Worm (Caenorhabditis elegans): ENCODE results near the gene srh-246.

DNA sequence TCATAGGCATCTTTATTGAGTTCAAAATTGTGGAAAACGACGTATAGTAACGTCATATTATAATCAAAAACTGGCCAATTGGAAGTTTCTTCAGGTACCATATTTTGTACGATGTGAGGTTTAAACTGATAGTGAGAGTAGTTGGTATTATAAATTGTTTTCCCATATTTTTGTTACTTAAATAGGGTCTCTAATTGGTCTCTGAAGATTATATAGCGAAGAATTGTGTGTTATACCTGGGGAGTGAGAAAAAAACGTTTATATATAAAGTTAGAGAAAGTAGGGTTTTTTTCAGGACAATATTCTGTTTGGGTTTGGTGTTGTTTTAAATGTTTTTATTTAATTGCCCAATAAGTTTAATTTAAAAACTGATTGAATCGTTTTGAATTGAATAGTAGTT, 32.7 kb downstream of the srh-246 start, which contains the start of gene srt-17:
- TF ChIP-seq nhr-90 (tag; optimal IDR thresholded peaks at IDR 0.05; ENCODE audit: poor library complexity) (no peak), fkh-10 (GFP tag; optimal IDR thresholded peaks at IDR 0.05) (no peak), ceh-82 (tag; optimal IDR thresholded peaks at IDR 0.05) (no peak), egl-27 (tag; optimal IDR thresholded peaks at IDR 0.05) (no peak), lin-14 (GFP tag; optimal IDR thresholded peaks at IDR 0.05) (no peak)
